Fruit fly (Drosophila melanogaster): ENCODE results near the gene CG11626.

CG11626 gene

DNA sequence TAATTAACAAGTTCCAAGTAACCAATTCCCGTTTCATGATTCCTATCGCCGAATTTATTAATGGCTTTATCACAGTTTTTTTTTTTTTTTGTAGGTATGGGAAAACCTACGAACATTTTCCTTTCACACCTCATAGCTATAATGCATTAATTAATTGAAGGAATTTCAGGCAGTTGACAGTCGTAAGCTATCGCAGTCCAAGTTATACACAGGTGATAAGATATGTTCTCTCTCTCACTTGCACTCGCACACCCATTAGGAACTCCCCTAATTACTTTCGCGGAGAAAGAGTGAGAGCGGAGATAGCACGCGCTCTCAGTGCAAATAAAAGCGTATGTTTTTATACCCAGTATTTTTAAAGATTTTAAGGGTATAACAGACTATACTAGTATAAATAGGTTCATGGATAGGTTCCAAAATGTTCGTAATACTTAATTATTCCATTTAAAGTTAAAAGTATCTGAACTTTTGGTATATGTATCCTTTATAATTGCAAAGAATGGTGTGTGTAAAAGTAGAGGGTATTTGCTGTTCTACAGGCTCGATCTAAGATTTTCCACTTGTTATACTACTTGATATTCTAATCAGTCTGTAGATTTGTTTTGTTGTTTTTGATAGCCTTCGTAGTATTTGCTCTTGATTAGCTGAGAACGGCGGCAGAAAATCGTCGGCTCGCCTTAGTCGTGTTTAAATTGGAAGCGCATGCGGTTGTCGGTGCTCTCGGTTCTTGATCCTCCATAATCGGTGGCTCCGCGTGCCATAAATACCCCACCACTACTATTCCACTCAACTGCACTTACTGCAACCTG lies 51.9 kb downstream of the CG11626 start, which contains the start of gene Dys (continued):
- TF ChIP-seq salm (tag; optimal IDR thresholded peaks at IDR 0.05) (peak; percentile 65), CG5180 (GFP tag; optimal IDR thresholded peaks at IDR 0.05) (peak; percentile 63), CG7839 (tag; optimal IDR thresholded peaks at IDR 0.05) (peak; percentile 94), CG10462 (GFP tag; optimal IDR thresholded peaks at IDR 0.05) (peak; percentile 44), fu2 (GFP tag; optimal IDR thresholded peaks at IDR 0.05) (peak; percentile 75), croc (GFP tag; conservative IDR thresholded peaks at IDR 0.05) (peak; percentile 84), fd96Cb (tag; optimal IDR thresholded peaks at IDR 0.05) (peak; percentile 89), Oaz (GFP tag; IDR thresholded peaks at IDR 0.05) (peak; percentile 53; the same call in 1 of the 2 replicates), Bgb (GFP tag; IDR thresholded peaks at IDR 0.05; ENCODE audit: partially characterized antibody) (no peak), gcm2 (GFP tag; optimal IDR thresholded peaks at IDR 0.05) (peak; percentile 66), onecut (GFP tag; IDR thresholded peaks at IDR 0.05) (peak; percentile 77), eyg (GFP tag; optimal IDR thresholded peaks at IDR 0.05) (peak; percentile 68), fd64A (GFP tag; optimal IDR thresholded peaks at IDR 0.05) (peak; percentile 18), D19B (GFP tag; optimal IDR thresholded peaks at IDR 0.05) (peak; percentile 99), ken (GFP tag; IDR thresholded peaks at IDR 0.05) (peak; percentile 79), CG9932 (GFP tag; IDR thresholded peaks at IDR 0.05) (no peak; the same call in 1 of the 2 replicates), fd3F (GFP tag; optimal IDR thresholded peaks at IDR 0.05) (peak; percentile 67), ems (GFP tag; optimal IDR thresholded peaks at IDR 0.05) (peak; percentile 83), Oli (tag; optimal IDR thresholded peaks at IDR 0.05) (peak; percentile 90), peb (GFP tag; IDR thresholded peaks at IDR 0.05) (peak; percentile 68; the same call in 1 of the 2 replicates), CG10431 (GFP tag; optimal IDR thresholded peaks at IDR 0.05) (no peak), unc-4 (GFP tag; IDR thresholded peaks at IDR 0.05; ENCODE audit: partially characterized antibody) (no peak), CG15514 (GFP tag; optimal IDR thresholded peaks at IDR 0.05) (peak; percentile 70), CG16815 (GFP tag; optimal IDR thresholded peaks at IDR 0.05) (peak; percentile 80), kay (GFP tag; optimal IDR thresholded peaks at IDR 0.05) (peak; percentile 82), CG17359 (tag; optimal IDR thresholded peaks at IDR 0.05) (peak; percentile 91), CG34422 (GFP tag; IDR thresholded peaks at IDR 0.05) (no peak; the same call in 1 of the 3 replicates), stwl (tag; optimal IDR thresholded peaks at IDR 0.05) (no peak), phol (tag; optimal IDR thresholded peaks at IDR 0.05) (peak; percentile 89), CG12769 (tag; optimal IDR thresholded peaks at IDR 0.05) (peak; percentile 92), Ets97D (GFP tag; optimal IDR thresholded peaks at IDR 0.05) (peak; percentile 50), Myb (GFP tag; optimal IDR thresholded peaks at IDR 0.05) (peak; percentile 64), pum (GFP tag; optimal IDR thresholded peaks at IDR 0.05) (peak; percentile 78), prd (optimal IDR thresholded peaks at IDR 0.05) (no peak), prd (GFP tag; IDR thresholded peaks at IDR 0.05) (no peak; the same call in 2 of the 3 replicates), stc (GFP tag; IDR thresholded peaks at IDR 0.05) (no peak; the same call in none of the 2 replicates), H15 (GFP tag; IDR thresholded peaks at IDR 0.05) (peak; percentile 86), ash1 (GFP tag; optimal IDR thresholded peaks at IDR 0.05) (no peak), jumu (GFP tag; optimal IDR thresholded peaks at IDR 0.05) (peak; percentile 68), CG2199 (GFP tag; IDR thresholded peaks at IDR 0.05) (no peak), CG9609 (GFP tag; optimal IDR thresholded peaks at IDR 0.05) (peak; percentile 73), D (optimal IDR thresholded peaks at IDR 0.05) (no peak), D (GFP tag; optimal IDR thresholded peaks at IDR 0.05) (peak; percentile 72), CG14965 (GFP tag; optimal IDR thresholded peaks at IDR 0.05; ENCODE audit: borderline replicate concordance) (no peak), trem (tag; optimal IDR thresholded peaks at IDR 0.05) (peak; percentile 81), CG15601 (tag; optimal IDR thresholded peaks at IDR 0.05) (peak; percentile 85), odd (GFP tag; optimal IDR thresholded peaks at IDR 0.05) (peak; percentile 77), CG11695 (GFP tag; IDR thresholded peaks at IDR 0.05) (peak; percentile 80), CG10654 (GFP tag; optimal IDR thresholded peaks at IDR 0.05) (peak; percentile 81)
